Fruit fly (Drosophila melanogaster) whole organism, prepupa: ENCODE results near the gene CG14232.
A peak's percentile ranks its signal among the peaks of the same experiment; 100 is the strongest.

Source experiments
- Blimp-1 ChIP-seq: fragments of 200-800 bp; sonication (Bioruptor generic); optimal IDR thresholded peaks from 3 replicates; lab custom pipeline; 2017; ENCODE audit warnings: missing biosample characterization, missing genetic modification characterization, mild to moderate bottlenecking, moderate library complexity, missing genetic modification reagents
- CG10631 ChIP-seq: fragments of 200-800 bp; sonication (Bioruptor generic); optimal IDR thresholded peaks from 2 replicates; lab custom pipeline; 2016; ENCODE audit warnings: missing biosample characterization, missing genetic modification characterization
- CG11902 ChIP-seq: fragments of 200-800 bp; sonication (Bioruptor generic); optimal IDR thresholded peaks from 3 replicates; lab custom pipeline; 2016; ENCODE audit warnings: missing biosample characterization, missing genetic modification characterization
- CG15336 ChIP-seq: fragments of 200-800 bp; sonication (Bioruptor generic); IDR thresholded peaks from 2 replicates; pipeline ENCODE4 v1.3.6; 2022; ENCODE audit warnings: missing biosample characterization, missing genetic modification characterization
- CG1621 ChIP-seq: fragments of 200-800 bp; sonication (Bioruptor generic); optimal IDR thresholded peaks from 3 replicates; lab custom pipeline; 2018; ENCODE audit warnings: missing biosample characterization, mild to moderate bottlenecking, missing genetic modification characterization
- CG16779 ChIP-seq: fragments of 200-800 bp; sonication (Bioruptor generic); optimal IDR thresholded peaks from 3 replicates; lab custom pipeline; 2017; ENCODE audit warnings: missing biosample characterization, mild to moderate bottlenecking, missing genetic modification characterization
- CG3032 ChIP-seq: fragments of 200-800 bp; optimal IDR thresholded peaks from 2 replicates; lab custom pipeline; 2019; ENCODE audit warnings: missing biosample characterization, mild to moderate bottlenecking, missing genetic modification characterization, moderate library complexity
- CG34406 ChIP-seq: fragments of 200-800 bp; sonication (Bioruptor generic); optimal IDR thresholded peaks from 3 replicates; lab custom pipeline; 2016; ENCODE audit warnings: missing biosample characterization, missing genetic modification characterization
- CG3919 ChIP-seq: fragments of 200-800 bp; sonication (Bioruptor generic); optimal IDR thresholded peaks from 3 replicates; lab custom pipeline; 2016; ENCODE audit warnings: missing biosample characterization, missing genetic modification characterization
- CG4318 ChIP-seq: fragments of 200-800 bp; sonication (Bioruptor generic); optimal IDR thresholded peaks from 3 replicates; lab custom pipeline; 2017; ENCODE audit warnings: missing biosample characterization, mild to moderate bottlenecking, missing genetic modification characterization
- CG6163 ChIP-seq: fragments of 200-800 bp; sonication (Bioruptor generic); IDR thresholded peaks from 3 replicates; pipeline ENCODE4 v1.3.6; 2022; ENCODE audit warnings: missing biosample characterization, missing genetic modification characterization
- CG6792 ChIP-seq: fragments of 200-800 bp; sonication (Bioruptor generic); optimal IDR thresholded peaks from 3 replicates; lab custom pipeline; 2016; ENCODE audit warnings: missing biosample characterization, missing genetic modification characterization
- CG6854 ChIP-seq: fragments of 200-800 bp; sonication (Bioruptor generic); optimal IDR thresholded peaks from 2 replicates; lab custom pipeline; 2017; ENCODE audit warnings: missing biosample characterization, mild to moderate bottlenecking, missing genetic modification characterization
- CG8319 ChIP-seq: fragments of 200-800 bp; sonication (Bioruptor generic); optimal IDR thresholded peaks from 3 replicates; lab custom pipeline; 2016; ENCODE audit warnings: missing biosample characterization, missing genetic modification characterization
- CG8632 ChIP-seq: fragments of 200-800 bp; sonication (Bioruptor generic); optimal IDR thresholded peaks from 3 replicates; lab custom pipeline; 2016; ENCODE audit warnings: missing biosample characterization, missing genetic modification characterization
- CG9139 ChIP-seq: fragments of 200-800 bp; sonication (Bioruptor generic); optimal IDR thresholded peaks from 3 replicates; lab custom pipeline; 2017; ENCODE audit warnings: missing biosample characterization, mild to moderate bottlenecking, missing genetic modification characterization
- Eip75B ChIP-seq: fragments of 200-800 bp; sonication (Bioruptor generic); optimal IDR thresholded peaks from 3 replicates; lab custom pipeline; 2016; ENCODE audit warnings: missing biosample characterization, missing genetic modification characterization
- Eip78C ChIP-seq: fragments of 200-800 bp; sonication (Bioruptor generic); peaks from one replicate; lab custom pipeline; 2016; ENCODE audit warnings: missing biosample characterization, missing genetic modification characterization
- Eip93F ChIP-seq: fragments of 200-800 bp; sonication (Bioruptor generic); optimal IDR thresholded peaks from 2 replicates; lab custom pipeline; 2016; ENCODE audit warnings: missing biosample characterization, mild to moderate bottlenecking, missing genetic modification characterization
- Gug ChIP-seq: fragments of 200-800 bp; sonication (Bioruptor generic); IDR thresholded peaks from 2 replicates; pipeline ENCODE4 v1.3.6; 2022; ENCODE audit warnings: missing biosample characterization, missing genetic modification characterization
- Hr38 ChIP-seq: sonication (Bioruptor generic); optimal IDR thresholded peaks from 2 replicates; lab custom pipeline; 2016; ENCODE audit warnings: missing biosample characterization, missing genetic modification characterization
- Hr39 ChIP-seq: fragments of 200-800 bp; sonication (Bioruptor generic); optimal IDR thresholded peaks from 2 replicates; lab custom pipeline; 2016; ENCODE audit warnings: missing biosample characterization, missing genetic modification characterization
- Hr4 ChIP-seq: fragments of 200-800 bp; sonication (Bioruptor generic); optimal IDR thresholded peaks from 3 replicates; lab custom pipeline; 2016; ENCODE audit warnings: missing biosample characterization, missing genetic modification characterization
- Met ChIP-seq: fragments of 200-800 bp; sonication (Bioruptor generic); optimal IDR thresholded peaks from 3 replicates; lab custom pipeline; 2016; ENCODE audit warnings: missing biosample characterization, missing genetic modification characterization
- OdsH ChIP-seq: fragments of 200-800 bp; sonication (Bioruptor generic); optimal IDR thresholded peaks from 3 replicates; lab custom pipeline; 2016; ENCODE audit warnings: missing biosample characterization, missing genetic modification characterization
- Smox ChIP-seq: fragments of 200-800 bp; sonication (Bioruptor generic); optimal IDR thresholded peaks from 3 replicates; lab custom pipeline; 2016; ENCODE audit warnings: missing biosample characterization, missing genetic modification characterization
- Sox14 ChIP-seq: fragments of 200-800 bp; sonication (Bioruptor generic); optimal IDR thresholded peaks from 3 replicates; lab custom pipeline; 2016; ENCODE audit warnings: missing biosample characterization, missing genetic modification characterization
- achi ChIP-seq: fragments of 200-800 bp; sonication (Bioruptor generic); optimal IDR thresholded peaks from 3 replicates; lab custom pipeline; 2016; ENCODE audit warnings: missing biosample characterization, missing genetic modification characterization
- acj6 ChIP-seq: fragments of 200-800 bp; sonication (Bioruptor generic); optimal IDR thresholded peaks from 3 replicates; lab custom pipeline; 2016; ENCODE audit warnings: missing biosample characterization, missing genetic modification characterization
- dac ChIP-seq: fragments of 200-800 bp; sonication (Bioruptor generic); optimal IDR thresholded peaks from 2 replicates; lab custom pipeline; 2017; ENCODE audit warnings: missing biosample characterization, mild to moderate bottlenecking, missing genetic modification characterization
- eg ChIP-seq: fragments of 200-800 bp; sonication (Bioruptor generic); IDR thresholded peaks from 3 replicates; pipeline ENCODE4 v1.3.6; 2022; ENCODE audit warnings: missing biosample characterization, missing genetic modification characterization
- esn ChIP-seq: fragments of 200-800 bp; sonication (Bioruptor generic); optimal IDR thresholded peaks from 2 replicates; lab custom pipeline; 2016; ENCODE audit warnings: missing biosample characterization, mild to moderate bottlenecking, missing genetic modification characterization, moderate library complexity
- fd59A ChIP-seq: fragments of 200-800 bp; sonication (Bioruptor generic); optimal IDR thresholded peaks from 2 replicates; lab custom pipeline; 2017; ENCODE audit warnings: missing biosample characterization, mild to moderate bottlenecking, missing genetic modification characterization, missing genetic modification reagents
- fd85E ChIP-seq: fragments of 200-800 bp; sonication (Bioruptor generic); optimal IDR thresholded peaks from 3 replicates; lab custom pipeline; 2016; ENCODE audit warnings: missing biosample characterization, missing genetic modification characterization
- fkh ChIP-seq: fragments of 200-800 bp; sonication (Bioruptor generic); optimal IDR thresholded peaks from 3 replicates; lab custom pipeline; 2017; ENCODE audit warnings: missing biosample characterization, mild to moderate bottlenecking, missing genetic modification characterization, moderate library complexity
- lz ChIP-seq: fragments of 200-800 bp; sonication (Bioruptor generic); optimal IDR thresholded peaks from 3 replicates; lab custom pipeline; 2016; ENCODE audit warnings: missing biosample characterization, missing genetic modification characterization
- salr ChIP-seq, 2 experiments: fragments of 200-800 bp; sonication (Bioruptor generic); optimal IDR thresholded peaks; 3 replicates each; lab custom pipeline; 2016 to 2018; ENCODE audit warnings: missing biosample characterization in 2 of 2, missing genetic modification characterization in 2 of 2, mild to moderate bottlenecking in 1 of 2
- spab ChIP-seq: fragments of 200-800 bp; sonication (Bioruptor generic); optimal IDR thresholded peaks from 2 replicates; lab custom pipeline; 2017; ENCODE audit warnings: missing biosample characterization, mild to moderate bottlenecking, missing genetic modification characterization, missing genetic modification reagents
- ss ChIP-seq, 2 experiments: fragments of 200-800 bp; sonication (Bioruptor generic); optimal IDR thresholded peaks; 2 replicates in 1 of 2; 3 replicates in 1 of 2; lab custom pipeline; 2017 to 2018; ENCODE audit warnings: mild to moderate bottlenecking in 2 of 2, missing biosample characterization in 2 of 2, missing genetic modification characterization in 2 of 2, moderate library complexity in 1 of 2
- topi ChIP-seq: fragments of 200-800 bp; sonication (Bioruptor generic); optimal IDR thresholded peaks from 3 replicates; lab custom pipeline; 2016; ENCODE audit warnings: missing biosample characterization, missing genetic modification characterization
- vri ChIP-seq: fragments of 200-800 bp; sonication (Bioruptor generic); optimal IDR thresholded peaks from 3 replicates; lab custom pipeline; 2016; ENCODE audit warnings: missing biosample characterization, mild to moderate bottlenecking, missing genetic modification characterization

Gene CG14232

DNA sequence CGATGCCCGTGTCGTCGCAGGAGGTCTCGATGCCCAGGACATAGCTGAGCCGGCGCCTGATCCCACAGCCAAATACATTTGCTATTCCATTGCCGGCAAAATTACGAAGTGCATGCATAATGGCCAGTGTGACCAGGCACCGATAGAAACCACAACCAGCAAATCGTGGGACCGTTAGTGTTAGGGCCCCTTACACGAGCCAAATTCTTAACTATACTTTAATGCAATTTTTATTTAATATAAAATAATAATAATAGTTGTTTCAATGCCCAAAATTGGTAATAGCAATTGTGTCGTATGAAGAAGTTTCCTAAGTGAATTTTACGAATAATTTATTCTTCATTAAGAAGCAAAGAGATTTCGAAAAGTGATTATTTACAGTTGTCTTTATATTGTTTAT, 2.4 kb downstream of the CG14232 start, which contains the start of gene Tcs4 (continued):
- TF ChIP-seq esn (GFP tag; lab: Kevin White, UChicago) = peak; percentile 32
- peak; percentile 20 for TF ChIP-seq CG3032 (tag; lab: Kevin White, UChicago)
- TF ChIP-seq topi (GFP tag; lab: Kevin White, UChicago) = no peak
- no peak for TF ChIP-seq CG10631 (GFP tag; lab: Kevin White, UChicago)
- peak; percentile 67 for TF ChIP-seq Eip78C (GFP tag; lab: Kevin White, UChicago)
- TF ChIP-seq CG6792 = no peak
- no peak for TF ChIP-seq lz
- TF ChIP-seq CG3919 (GFP tag; lab: Kevin White, UChicago) = no peak
- no peak for TF ChIP-seq CG9139 (GFP tag; lab: Kevin White, UChicago)
- TF ChIP-seq achi (GFP tag; lab: Kevin White, UChicago) = peak; percentile 21
- TF ChIP-seq CG11902 (GFP tag; lab: Kevin White, UChicago) = no peak
- TF ChIP-seq CG34406 (GFP tag; lab: Kevin White, UChicago) = no peak
- TF ChIP-seq eg (GFP tag; lab: Robert Waterston, UW) = no peak
- no peak for TF ChIP-seq OdsH
- no peak for TF ChIP-seq Blimp-1 (GFP tag; lab: Kevin White, UChicago)
- TF ChIP-seq vri (GFP tag; lab: Kevin White, UChicago) = no peak

dm6 chrX:19697255-19697877, 6.7 kb downstream of the CG14232 start:
- TF ChIP-seq CG1621 (tag; lab: Kevin White, UChicago) (peak; percentile 63), ss (GFP tag; optimal IDR thresholded peaks at IDR 0.05; lab: Kevin White, UChicago) (peak; percentile 30 to 55), Sox14 (GFP tag; lab: Kevin White, UChicago) (peak; percentile 48), CG6854 (GFP tag; lab: Kevin White, UChicago) (peak; percentile 10), OdsH (no peak), CG6163 (GFP tag; lab: Robert Waterston, UW) (0 out of 3 replicates have a peak, but pooled peaks have one; percentile 24), spab (GFP tag; lab: Kevin White, UChicago) (no peak), esn (GFP tag; lab: Kevin White, UChicago) (peak; percentile 21), Eip78C (GFP tag; lab: Kevin White, UChicago) (peak; percentile 60), topi (GFP tag; lab: Kevin White, UChicago) (peak; percentile 31)

DNA sequence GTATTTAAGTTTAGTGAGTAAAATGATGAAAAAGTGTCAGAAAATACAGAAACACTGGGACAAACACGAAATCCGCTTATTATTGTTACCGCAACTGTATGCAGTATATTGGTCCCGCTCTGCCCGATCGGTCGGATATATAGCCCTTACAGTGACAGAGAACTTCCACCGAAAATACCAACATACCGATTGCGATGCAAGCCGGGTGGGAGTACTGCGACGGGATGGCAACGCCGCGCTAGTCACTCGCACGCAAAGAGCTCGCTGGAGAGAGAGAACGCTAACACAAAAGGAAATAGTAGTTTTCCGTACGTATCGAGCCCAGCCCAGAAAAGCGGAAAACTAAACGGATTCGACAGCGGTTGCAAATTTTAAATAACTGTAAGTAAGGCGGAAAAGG, 7.2 kb downstream of the CG14232 start, which contains the start of gene Cdc42:
Cdc42 (plus strand) TSS at position 247 of the 400 bp plus-strand sequence.
- no peak for TF ChIP-seq CG8319 (GFP tag; lab: Kevin White, UChicago)
- TF ChIP-seq CG6163 (GFP tag; lab: Robert Waterston, UW) = 0 out of 3 replicates have a peak, but pooled peaks have one; percentile 32
- TF ChIP-seq CG1621 (tag; lab: Kevin White, UChicago) = peak; percentile 35

- TF ChIP-seq CG1621 (tag; lab: Kevin White, UChicago) = no peak
- TF ChIP-seq ss (GFP tag; optimal IDR thresholded peaks at IDR 0.05; lab: Kevin White, UChicago) = no peak
- no peak for TF ChIP-seq fd85E (GFP tag; lab: Kevin White, UChicago)
- no peak for TF ChIP-seq CG16779 (tag; lab: Kevin White, UChicago)
- peak; percentile 37 for TF ChIP-seq acj6 (GFP tag; lab: Kevin White, UChicago)
- TF ChIP-seq CG8632 (GFP tag; lab: Kevin White, UChicago) = peak; percentile 27
- no peak for TF ChIP-seq fd59A
- TF ChIP-seq Eip75B = no peak
- no peak for TF ChIP-seq salr (GFP tag; optimal IDR thresholded peaks at IDR 0.05; lab: Kevin White, UChicago)
- no peak for TF ChIP-seq dac
- TF ChIP-seq spab (GFP tag; lab: Kevin White, UChicago) = no peak
- peak; percentile 44 for TF ChIP-seq OdsH
- no peak for TF ChIP-seq fkh (GFP tag; lab: Kevin White, UChicago)
- TF ChIP-seq CG6792 = peak; percentile 34
- TF ChIP-seq Smox = peak; percentile 44
- peak; percentile 49 for TF ChIP-seq CG34406 (GFP tag; lab: Kevin White, UChicago)
- peak; percentile 39 for TF ChIP-seq lz
- peak; percentile 34 for TF ChIP-seq Hr39 (GFP tag; lab: Kevin White, UChicago)
- peak; percentile 61 for TF ChIP-seq CG15336 (GFP tag; lab: Robert Waterston, UW)
- TF ChIP-seq Hr4 = peak; percentile 39
- peak; percentile 38 for TF ChIP-seq Gug (GFP tag; lab: Robert Waterston, UW)
- TF ChIP-seq CG3919 (GFP tag; lab: Kevin White, UChicago) = no peak
- TF ChIP-seq Eip93F (GFP tag; lab: Kevin White, UChicago) = no peak
- peak; percentile 29 for TF ChIP-seq Met
- TF ChIP-seq CG4318 (GFP tag; lab: Kevin White, UChicago) = no peak
- TF ChIP-seq Hr38 (GFP tag; lab: Kevin White, UChicago) = no peak
- TF ChIP-seq eg (GFP tag; lab: Robert Waterston, UW) = peak; percentile 57; the same call in 2 of the 3 replicates
- TF ChIP-seq Eip78C (GFP tag; lab: Kevin White, UChicago) = peak; percentile 76
Observed at dm6 chrX:19694792-19695558, 9.1 kb downstream of the CG14232 start, which contains the start of gene CG14229. TSS of gene CG14229 (minus strand) at chrX:19695250.
